Worm (Caenorhabditis elegans) whole organism, mixed stage, embryonic: Measurements from ENCODE around the gene skr-18.

Experiments
- blmp-1 ChIP-seq: fragments of 150-350 bp; optimal IDR thresholded peaks from 2 replicates; lab custom pipeline; 2014; ENCODE audit warnings: missing biosample characterization, missing genetic modification characterization
- ceh-43 ChIP-seq: fragments of 200-800 bp; sonication (Bioruptor generic); optimal IDR thresholded peaks from 2 replicates; lab custom pipeline; 2018; ENCODE audit warnings: mild to moderate bottlenecking, missing genetic modification characterization, moderate library complexity, missing compliant biosample characterization
- ceh-83 ChIP-seq: fragments of 200-800 bp; sonication (Bioruptor generic); optimal IDR thresholded peaks from 2 replicates; lab custom pipeline; 2018; ENCODE audit warnings: mild to moderate bottlenecking, missing genetic modification characterization, missing compliant biosample characterization
- ces-1 ChIP-seq: fragments of 150-350 bp; optimal IDR thresholded peaks from 2 replicates; lab custom pipeline; 2014; ENCODE audit warnings: missing biosample characterization, missing genetic modification reagents, missing genetic modification characterization
- cnd-1 ChIP-seq: fragments of 200-800 bp; sonication (Bioruptor generic); optimal IDR thresholded peaks from 2 replicates; lab custom pipeline; 2018; ENCODE audit warnings: mild to moderate bottlenecking, missing genetic modification characterization, missing compliant biosample characterization
- elt-3 ChIP-seq: fragments of 150-350 bp; optimal IDR thresholded peaks from 2 replicates; lab custom pipeline; 2014; ENCODE audit warnings: missing biosample characterization, missing genetic modification characterization
- ham-2 ChIP-seq: fragments of 200-800 bp; sonication (Bioruptor generic); optimal IDR thresholded peaks from 2 replicates; lab custom pipeline; 2018; ENCODE audit warnings: mild to moderate bottlenecking, missing genetic modification characterization, missing compliant biosample characterization
- lsy-2 ChIP-seq: fragments of 150-350 bp; optimal IDR thresholded peaks from 2 replicates; lab custom pipeline; 2014; ENCODE audit warnings: missing biosample characterization, missing genetic modification characterization
- mab-5 ChIP-seq: fragments of 150-350 bp; optimal IDR thresholded peaks from 2 replicates; lab custom pipeline; 2014; ENCODE audit warnings: missing biosample characterization, missing genetic modification characterization
- mls-2 ChIP-seq: sonication (generic microtip); optimal IDR thresholded peaks from 2 replicates; lab custom pipeline; 2016; ENCODE audit warnings: mild to moderate bottlenecking, missing genetic modification characterization, moderate library complexity, missing compliant biosample characterization
- nhr-28 ChIP-seq: fragments of 150-350 bp; optimal IDR thresholded peaks from 2 replicates; lab custom pipeline; 2014; ENCODE audit warnings: missing biosample characterization, missing genetic modification characterization
- pha-4 ChIP-seq: fragments of 150-350 bp; optimal IDR thresholded peaks from 2 replicates; lab custom pipeline; 2018; ENCODE audit warnings: missing biosample characterization, missing genetic modification reagents, missing genetic modification characterization
- unc-39 ChIP-seq: fragments of 150-350 bp; optimal IDR thresholded peaks from 2 replicates; lab custom pipeline; 2014; ENCODE audit warnings: missing biosample characterization, missing genetic modification characterization
- unc-62 ChIP-seq: fragments of 150-350 bp; optimal IDR thresholded peaks from 2 replicates; lab custom pipeline; 2014; ENCODE audit warnings: missing biosample characterization, missing genetic modification reagents, missing genetic modification characterization

DNA sequence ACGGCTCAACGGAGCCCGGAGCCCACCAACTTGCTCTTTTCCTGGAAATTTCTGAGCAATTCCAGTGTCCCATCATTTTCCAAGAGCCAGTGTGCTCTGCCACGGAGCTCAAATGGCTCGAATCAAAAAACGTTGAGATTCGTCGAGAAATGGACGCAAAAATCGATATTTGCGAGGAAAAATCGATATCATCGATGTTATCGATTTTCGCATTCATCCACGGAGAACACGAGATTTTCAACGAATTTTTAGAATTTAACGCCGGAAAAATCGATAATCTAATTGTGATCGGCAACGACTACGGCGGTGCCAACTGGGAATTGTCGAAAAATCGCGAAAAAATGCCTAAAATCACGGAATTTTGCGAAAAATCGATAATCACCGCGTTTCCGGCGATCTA, 10.5 kb upstream of the skr-18 start:
- TF ChIP-seq ceh-43 (GFP tag; lab: Kevin White, UChicago) = no peak
- no peak for TF ChIP-seq elt-3 (tag; lab: Kevin White, UChicago)
- no peak for TF ChIP-seq pha-4 (tag; lab: Kevin White, UChicago)
- no peak for TF ChIP-seq nhr-28 (tag; lab: Kevin White, UChicago)
- no peak for TF ChIP-seq lsy-2 (tag; lab: Kevin White, UChicago)
- no peak for TF ChIP-seq ceh-83 (GFP tag; lab: Kevin White, UChicago)
- no peak for TF ChIP-seq blmp-1 (tag; lab: Kevin White, UChicago)
- TF ChIP-seq ham-2 = no peak
- no peak for TF ChIP-seq unc-39 (tag; lab: Kevin White, UChicago)
- no peak for TF ChIP-seq mls-2 (tag; lab: Kevin White, UChicago)
- no peak for TF ChIP-seq ces-1 (GFP tag; lab: Kevin White, UChicago)
- no peak for TF ChIP-seq cnd-1 (tag; lab: Kevin White, UChicago)
- no peak for TF ChIP-seq mab-5 (tag; lab: Kevin White, UChicago)
- no peak for TF ChIP-seq unc-62 (GFP tag; lab: Kevin White, UChicago)
